Fruit fly (Drosophila melanogaster): ENCODE results near the gene Tet.

- TF ChIP-seq psq (GFP tag; optimal IDR thresholded peaks at IDR 0.05) (no peak), Dif (GFP tag; optimal IDR thresholded peaks at IDR 0.05; ENCODE audit: partially characterized antibody) (no peak), Dfd (GFP tag; optimal IDR thresholded peaks at IDR 0.05) (no peak), dmrt93B (GFP tag; optimal IDR thresholded peaks at IDR 0.05) (peak; percentile 32), brk (GFP tag; optimal IDR thresholded peaks at IDR 0.05) (no peak), OdsH (GFP tag; optimal IDR thresholded peaks at IDR 0.05) (no peak), br (GFP tag; optimal IDR thresholded peaks at IDR 0.05) (no peak), Hr78 (GFP tag; optimal IDR thresholded peaks at IDR 0.05) (no peak), woc (GFP tag; optimal IDR thresholded peaks at IDR 0.05) (peak; percentile 47), jim (GFP tag; optimal IDR thresholded peaks at IDR 0.05) (no peak), h (GFP tag; optimal IDR thresholded peaks at IDR 0.05) (peak; percentile 73), Hnf4 (GFP tag; optimal IDR thresholded peaks at IDR 0.05) (no peak)
These were observed 821 bp upstream of the Tet start for dm6 chr3L:2879827-2880131.

Measured in whole organism, wandering third instar larva.